Worm (Caenorhabditis elegans) whole organism, L3 larva: Measurements from ENCODE around the gene cex-2.
A peak's percentile ranks its signal among the peaks of the same experiment; 100 is the strongest.

Experiments
- aly-2 ChIP-seq: fragments of 150-350 bp; optimal IDR thresholded peaks from 2 replicates; lab custom pipeline; 2014; ENCODE audit warnings: missing biosample characterization, missing genetic modification characterization
- lin-39 ChIP-seq: fragments of 150-350 bp; optimal IDR thresholded peaks from 2 replicates; lab custom pipeline; 2018; ENCODE audit warnings: missing biosample characterization, missing genetic modification reagents, missing genetic modification characterization
- nhr-28 ChIP-seq: fragments of 150-350 bp; optimal IDR thresholded peaks from 2 replicates; lab custom pipeline; 2014; ENCODE audit warnings: missing biosample characterization, missing genetic modification characterization
- snpc-4 ChIP-seq: fragments of 150-350 bp; optimal IDR thresholded peaks from 2 replicates; lab custom pipeline; 2014; ENCODE audit warnings: missing biosample characterization, missing genetic modification characterization
- zag-1 ChIP-seq: fragments of 150-350 bp; optimal IDR thresholded peaks from 2 replicates; lab custom pipeline; 2014; ENCODE audit warnings: missing biosample characterization, missing genetic modification characterization
- ztf-4 ChIP-seq: fragments of 150-350 bp; optimal IDR thresholded peaks from 2 replicates; lab custom pipeline; 2014; ENCODE audit warnings: missing biosample characterization, missing genetic modification characterization

DNA sequence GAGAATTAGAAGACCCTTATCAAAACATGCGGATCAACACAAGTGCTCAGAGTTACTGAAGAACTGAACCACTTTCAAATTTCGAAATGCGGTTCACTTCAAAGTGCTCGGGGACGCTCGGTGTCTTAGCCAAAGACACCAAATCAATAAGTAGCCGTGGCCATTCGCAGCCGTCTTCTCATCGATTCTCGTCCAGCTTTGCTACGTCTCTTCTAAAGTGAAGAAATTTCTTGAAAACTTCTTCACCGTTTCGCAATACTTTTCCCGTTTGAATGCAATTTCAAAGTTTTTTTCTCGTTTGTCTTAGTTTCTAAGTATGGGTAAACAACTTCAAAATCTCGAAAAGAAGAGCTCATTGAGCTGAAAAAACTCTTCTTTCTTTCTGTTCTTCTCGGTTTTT, 49.7 kb upstream of the cex-2 start:
- TF ChIP-seq zag-1 (tag; lab: Kevin White, UChicago) (no peak), nhr-28 (tag; lab: Kevin White, UChicago) (no peak), aly-2 (tag; lab: Kevin White, UChicago) (no peak), lin-39 (tag; lab: Kevin White, UChicago) (peak; percentile 60), snpc-4 (tag; lab: Kevin White, UChicago) (no peak), ztf-4 (no peak)
